Fruit fly (Drosophila melanogaster): ENCODE data around the gene SF1.

Gene SF1

dm6 chr3R:17564837-17565236 lies 24.6 kb downstream of the SF1 start (continued):
- TF ChIP-seq CG8290 (GFP tag; optimal IDR thresholded peaks at IDR 0.05) (no peak), CG8290 (tag; optimal IDR thresholded peaks at IDR 0.05) (no peak), mam (GFP tag; optimal IDR thresholded peaks at IDR 0.05) (no peak), Bdp1 (GFP tag; optimal IDR thresholded peaks at IDR 0.05) (no peak), Myb (GFP tag; optimal IDR thresholded peaks at IDR 0.05) (no peak), Nf-YC (tag; optimal IDR thresholded peaks at IDR 0.05) (no peak), Ptx1 (GFP tag; IDR thresholded peaks at IDR 0.05) (no peak), CG33557 (GFP tag; optimal IDR thresholded peaks at IDR 0.05) (no peak), CG4328 (GFP tag; optimal IDR thresholded peaks at IDR 0.05) (no peak), Hmr (GFP tag; optimal IDR thresholded peaks at IDR 0.05) (no peak), Xbp1 (GFP tag; optimal IDR thresholded peaks at IDR 0.05) (no peak), CG17912 (GFP tag; optimal IDR thresholded peaks at IDR 0.05) (no peak), CG4424 (GFP tag; optimal IDR thresholded peaks at IDR 0.05) (peak; percentile 13), Dad (GFP tag; optimal IDR thresholded peaks at IDR 0.05) (no peak), fd3F (GFP tag; optimal IDR thresholded peaks at IDR 0.05) (no peak), dmrt11E (tag; optimal IDR thresholded peaks at IDR 0.05) (peak; percentile 44), CG11093 (GFP tag; IDR thresholded peaks at IDR 0.05) (no peak), HHEX (GFP tag; optimal IDR thresholded peaks at IDR 0.05) (no peak), Xrp1 (GFP tag; IDR thresholded peaks at IDR 0.05) (peak; percentile 49; the same call in 1 of the 2 replicates), CG1233 (GFP tag; optimal IDR thresholded peaks at IDR 0.05) (no peak), Aef1 (GFP tag; IDR thresholded peaks at IDR 0.05) (no peak), CG34376 (GFP tag; optimal IDR thresholded peaks at IDR 0.05) (no peak)

dm6 chr3R:17566619-17567489 lies 26.6 kb downstream of the SF1 start:
- TF ChIP-seq lov (optimal IDR thresholded peaks at IDR 0.05) (no peak), lov (GFP tag; IDR thresholded peaks at IDR 0.05) (no peak), CG4360 (GFP tag; IDR thresholded peaks at IDR 0.05) (peak; percentile 65), cg (GFP tag; optimal IDR thresholded peaks at IDR 0.05) (peak; percentile 66), seq (GFP tag; IDR thresholded peaks at IDR 0.05) (peak; percentile 86), gcm2 (GFP tag; optimal IDR thresholded peaks at IDR 0.05) (no peak), Nf-YB (GFP tag; optimal IDR thresholded peaks at IDR 0.05) (peak; percentile 93), pnt (GFP tag; optimal IDR thresholded peaks at IDR 0.05) (no peak), CG1832 (GFP tag; optimal IDR thresholded peaks at IDR 0.05) (peak; percentile 34), pros (GFP tag; optimal IDR thresholded peaks at IDR 0.05) (peak; percentile 49), Trl (optimal IDR thresholded peaks at IDR 0.05) (peak; percentile 79 to 88), Trl (GFP tag; optimal IDR thresholded peaks at IDR 0.05) (no peak), CG4282 (GFP tag; optimal IDR thresholded peaks at IDR 0.05) (no peak), ewg (GFP tag; optimal IDR thresholded peaks at IDR 0.05) (peak; percentile 58), yki (optimal IDR thresholded peaks at IDR 0.05) (peak; percentile 65), Dfd (GFP tag; optimal IDR thresholded peaks at IDR 0.05) (peak in 1 of 2 experiments; percentile 65), Dll (GFP tag; IDR thresholded peaks at IDR 0.05; ENCODE audit: partially characterized antibody) (no peak), bigmax (GFP tag; optimal IDR thresholded peaks at IDR 0.05) (peak; percentile 70), CG14667 (GFP tag; IDR thresholded peaks at IDR 0.05) (no peak), abd-A (tag; optimal IDR thresholded peaks at IDR 0.05) (peak; percentile 81), crp (GFP tag; optimal IDR thresholded peaks at IDR 0.05) (no peak), Nf-YC (tag; optimal IDR thresholded peaks at IDR 0.05) (peak; percentile 94)
